Worm (Caenorhabditis elegans) whole organism, early embryonic: ENCODE data around the gene pho-8.

Experiments used
- B0310.2 ChIP-seq: sonication (generic microtip); optimal IDR thresholded peaks from 2 replicates; lab custom pipeline; 2016; ENCODE audit warnings: mild to moderate bottlenecking, missing genetic modification characterization, missing compliant biosample characterization
- F13C5.2 ChIP-seq: sonication (generic microtip); optimal IDR thresholded peaks from 2 replicates; lab custom pipeline; 2017; ENCODE audit warnings: mild to moderate bottlenecking, missing genetic modification characterization, inconsistent platforms, missing compliant biosample characterization
- aly-1 ChIP-seq: sonication (generic microtip); optimal IDR thresholded peaks from 2 replicates; lab custom pipeline; 2016; ENCODE audit warnings: missing genetic modification characterization, missing compliant biosample characterization
- ama-1 ChIP-seq: fragments of 150-350 bp; optimal IDR thresholded peaks from 2 replicates; lab custom pipeline; 2014
- ceh-36 ChIP-seq: sonication (generic microtip); optimal IDR thresholded peaks from 2 replicates; lab custom pipeline; 2016; ENCODE audit warnings: missing genetic modification characterization, inconsistent platforms, missing compliant biosample characterization
- ets-7 ChIP-seq: sonication (generic microtip); optimal IDR thresholded peaks from 2 replicates; lab custom pipeline; 2016; ENCODE audit warnings: missing genotype, missing genetic modification characterization, missing compliant biosample characterization
- flt-1 ChIP-seq: fragments of 200-800 bp; sonication (Bioruptor generic); IDR thresholded peaks from 2 replicates; pipeline ENCODE4 v1.3.6; 2022; ENCODE audit warnings: missing genetic modification characterization, missing compliant biosample characterization
- pes-1 ChIP-seq: fragments of 200-800 bp; sonication (Bioruptor generic); IDR thresholded peaks from 2 replicates; pipeline ENCODE4 v1.3.6; 2022; ENCODE audit warnings: missing genetic modification reagents, missing genetic modification characterization, missing compliant biosample characterization
- sea-1 ChIP-seq: fragments of 200-800 bp; sonication (Bioruptor generic); conservative IDR thresholded peaks from 2 replicates; pipeline ENCODE4 v1.3.6; 2022; ENCODE audit warnings: missing genetic modification characterization, missing compliant biosample characterization
- tbx-37 ChIP-seq: fragments of 200-800 bp; sonication (Bioruptor generic); conservative IDR thresholded peaks from 2 replicates; pipeline ENCODE4 v1.3.6; 2022; ENCODE audit warnings: missing genetic modification reagents, missing genetic modification characterization, missing compliant biosample characterization

DNA sequence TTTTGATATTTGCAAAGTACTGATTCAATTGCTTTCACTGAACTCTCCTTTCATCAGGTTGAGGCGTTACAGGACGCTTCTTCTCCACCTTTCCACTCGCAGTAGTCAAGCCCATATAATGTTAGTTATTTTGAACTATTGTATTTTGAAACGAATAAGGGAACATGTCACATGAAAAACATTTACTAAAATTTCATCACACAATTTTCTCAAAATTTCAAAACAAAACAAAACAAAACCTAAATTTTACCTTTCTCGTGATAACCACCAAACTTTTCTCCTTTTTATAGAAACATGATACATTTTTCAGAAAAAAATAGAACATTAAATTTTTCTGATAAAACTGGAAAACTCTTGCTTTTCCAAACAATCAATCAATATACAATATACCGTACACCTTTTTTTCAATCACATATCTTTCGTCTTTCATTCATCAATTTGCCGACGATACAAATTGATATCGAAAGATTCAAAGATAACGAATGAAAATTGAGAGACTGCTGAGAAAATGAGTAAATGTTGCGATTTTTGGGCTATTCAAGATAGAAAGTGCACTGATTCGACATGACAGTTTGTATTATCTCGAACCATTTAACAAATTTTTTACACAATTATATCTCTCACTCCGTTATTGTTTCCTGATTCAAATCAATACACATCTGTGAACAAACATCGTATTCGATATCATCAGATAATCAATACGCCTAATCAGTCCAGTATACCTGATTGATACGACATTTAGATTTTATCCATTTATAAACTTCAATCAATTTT is 32.2 kb upstream of the pho-8 start:
- TF ChIP-seq flt-1 (no peak), ceh-36 (no peak), ama-1 (lab: Kevin White, UChicago) (no peak), F13C5.2 (tag; lab: Kevin White, UChicago) (no peak), pes-1 (no peak), B0310.2 (no peak), ets-7 (tag; lab: Kevin White, UChicago) (no peak), aly-1 (tag; lab: Kevin White, UChicago) (no peak), tbx-37 (GFP tag; lab: Robert Waterston, UW) (no peak), sea-1 (GFP tag; lab: Robert Waterston, UW) (no peak)
